Fruit fly (Drosophila melanogaster): ENCODE measurements around the gene Ilp6.

dm6 chrX:2323661-2324293 is 10.7 kb downstream of the Ilp6 start:
- TF ChIP-seq CG1621 (tag; optimal IDR thresholded peaks at IDR 0.05) (no peak), spab (GFP tag; optimal IDR thresholded peaks at IDR 0.05) (no peak), net (GFP tag; optimal IDR thresholded peaks at IDR 0.05) (no peak), Sox102F (GFP tag; optimal IDR thresholded peaks at IDR 0.05) (no peak), eg (GFP tag; IDR thresholded peaks at IDR 0.05) (no peak), vri (GFP tag; optimal IDR thresholded peaks at IDR 0.05) (no peak)
